Fruit fly (Drosophila melanogaster) whole organism, embryonic: ENCODE data around the gene CG10562.

Experiments used
- CG10979 ChIP-seq: fragments of 200-800 bp; sonication (Bioruptor generic); optimal IDR thresholded peaks from 2 replicates; lab custom pipeline; 2018; ENCODE audit warnings: missing biosample characterization, mild to moderate bottlenecking, missing genetic modification characterization, moderate library complexity
- CG11398 ChIP-seq: fragments of 200-800 bp; sonication (Bioruptor generic); optimal IDR thresholded peaks from 2 replicates; lab custom pipeline; 2016; ENCODE audit warnings: missing biosample characterization, missing genetic modification characterization
- CG12155 ChIP-seq: fragments of 200-800 bp; sonication (Bioruptor generic); optimal IDR thresholded peaks from 3 replicates; lab custom pipeline; 2016; ENCODE audit warnings: missing biosample characterization, missing genetic modification characterization
- CG12391 ChIP-seq: fragments of 200-800 bp; sonication (Bioruptor generic); optimal IDR thresholded peaks from 3 replicates; lab custom pipeline; 2018; ENCODE audit warnings: missing biosample characterization, mild to moderate bottlenecking, missing genetic modification characterization, moderate library complexity
- CG12659 ChIP-seq: fragments of 200-800 bp; sonication (Bioruptor generic); optimal IDR thresholded peaks from 3 replicates; lab custom pipeline; 2017; ENCODE audit warnings: mild to moderate bottlenecking, missing biosample characterization, missing genetic modification reagents, missing genetic modification characterization
- CG13287 ChIP-seq: fragments of 200-800 bp; sonication (Bioruptor generic); IDR thresholded peaks from 2 replicates; pipeline ENCODE4 v1.3.6; 2022; ENCODE audit warnings: missing biosample characterization, missing genetic modification characterization; ENCODE audit not compliant: partially characterized antibody
- CG13296 ChIP-seq: fragments of 200-800 bp; sonication (Bioruptor generic); optimal IDR thresholded peaks from 3 replicates; lab custom pipeline; 2018; ENCODE audit warnings: missing biosample characterization, mild to moderate bottlenecking, missing genetic modification characterization
- CG14710 ChIP-seq: fragments of 200-800 bp; sonication (Bioruptor generic); optimal IDR thresholded peaks from 3 replicates; lab custom pipeline; 2019; ENCODE audit warnings: missing biosample characterization, mild to moderate bottlenecking, missing genetic modification characterization, moderate library complexity
- CG1603 ChIP-seq: fragments of 200-800 bp; sonication (Bioruptor generic); optimal IDR thresholded peaks from 2 replicates; lab custom pipeline; 2019; ENCODE audit warnings: missing biosample characterization, mild to moderate bottlenecking, missing genetic modification characterization, moderate library complexity
- CG1792 ChIP-seq: fragments of 200-800 bp; sonication (Bioruptor generic); optimal IDR thresholded peaks from 2 replicates; lab custom pipeline; 2016; ENCODE audit warnings: missing biosample characterization, missing genetic modification characterization
- CG2120 ChIP-seq: fragments of 200-800 bp; sonication (Bioruptor generic); optimal IDR thresholded peaks from 3 replicates; lab custom pipeline; 2016; ENCODE audit warnings: missing biosample characterization, missing genetic modification characterization
- CG3407 ChIP-seq: fragments of 200-800 bp; sonication (Bioruptor generic); optimal IDR thresholded peaks from 2 replicates; lab custom pipeline; 2018; ENCODE audit warnings: missing biosample characterization, mild to moderate bottlenecking, missing genetic modification characterization
- CG34224 ChIP-seq: fragments of 200-800 bp; sonication (Bioruptor generic); IDR thresholded peaks from 3 replicates; pipeline ENCODE4 v1.3.6; 2022; ENCODE audit warnings: missing biosample characterization, missing genetic modification characterization; ENCODE audit not compliant: partially characterized antibody
- CG3838 ChIP-seq: fragments of 200-800 bp; sonication (Bioruptor generic); optimal IDR thresholded peaks from 3 replicates; lab custom pipeline; 2016; ENCODE audit warnings: missing biosample characterization, missing genetic modification characterization
- CG4404 ChIP-seq: fragments of 200-800 bp; sonication (Bioruptor generic); IDR thresholded peaks from 2 replicates; pipeline ENCODE4 v1.3.6; 2022; ENCODE audit warnings: missing biosample characterization, missing genetic modification characterization
- CG4707 ChIP-seq: fragments of 200-800 bp; sonication (Bioruptor generic); optimal IDR thresholded peaks from 2 replicates; lab custom pipeline; 2018; ENCODE audit warnings: missing biosample characterization, mild to moderate bottlenecking, missing genetic modification characterization, moderate library complexity
- CG6272 ChIP-seq: fragments of 200-800 bp; sonication (Bioruptor generic); IDR thresholded peaks from 2 replicates; pipeline ENCODE4 v1.3.6; 2022; ENCODE audit warnings: missing biosample characterization, missing genetic modification characterization
- CG8478 ChIP-seq: fragments of >200 bp; optimal IDR thresholded peaks from 2 replicates; lab custom pipeline; 2018
- CG9727 ChIP-seq: fragments of 200-800 bp; sonication (Bioruptor generic); optimal IDR thresholded peaks from 3 replicates; lab custom pipeline; 2017; ENCODE audit warnings: missing biosample characterization, mild to moderate bottlenecking, missing genetic modification characterization
- Camta ChIP-seq: fragments of 200-800 bp; sonication (Bioruptor generic); optimal IDR thresholded peaks from 2 replicates; lab custom pipeline; 2016; ENCODE audit warnings: missing biosample characterization, missing genetic modification characterization
- Dad ChIP-seq: fragments of 200-800 bp; sonication (Bioruptor generic); optimal IDR thresholded peaks from 3 replicates; lab custom pipeline; 2016; ENCODE audit warnings: missing biosample characterization, missing genetic modification characterization
- Dip3 ChIP-seq: fragments of 200-800 bp; sonication (Bioruptor generic); optimal IDR thresholded peaks from 3 replicates; lab custom pipeline; 2016; ENCODE audit warnings: missing biosample characterization, missing genetic modification characterization
- E2f2 ChIP-seq: fragments of 200-800 bp; sonication (Bioruptor generic); IDR thresholded peaks from 2 replicates; pipeline ENCODE4 v1.3.6; 2022; ENCODE audit warnings: missing biosample characterization, missing genetic modification characterization
- Ets65A ChIP-seq: fragments of 200-800 bp; sonication (Bioruptor generic); peaks from one replicate; lab custom pipeline; 2016; ENCODE audit warnings: missing biosample characterization, missing genetic modification characterization
- Hr3 ChIP-seq: fragments of 200-800 bp; sonication (Bioruptor generic); optimal IDR thresholded peaks from 3 replicates; lab custom pipeline; 2016; ENCODE audit warnings: missing biosample characterization, missing genetic modification characterization
- Hr78 ChIP-seq, 2 experiments: fragments of 200-800 bp in 1 of 2; fragments of >200 bp in 1 of 2; sonication (Bioruptor generic) in 1 of 2; optimal IDR thresholded peaks; 2 replicates each; lab custom pipeline; 2017 to 2019; ENCODE audit warnings: missing biosample characterization in 2 of 2, missing genetic modification characterization in 2 of 2, mild to moderate bottlenecking in 1 of 2, moderate library complexity in 1 of 2
- Lpt ChIP-seq: fragments of >200 bp; optimal IDR thresholded peaks from 2 replicates; lab custom pipeline; 2018; ENCODE audit warnings: missing biosample characterization, missing genetic modification characterization
- Mrtf ChIP-seq: fragments of 200-800 bp; sonication (Bioruptor generic); IDR thresholded peaks from 3 replicates; pipeline ENCODE4 v1.3.6; 2022; ENCODE audit warnings: missing biosample characterization, missing genetic modification characterization
- TFAM ChIP-seq: fragments of 200-800 bp; sonication (Bioruptor generic); optimal IDR thresholded peaks from 2 replicates; lab custom pipeline; 2017; ENCODE audit warnings: missing biosample characterization, missing genetic modification characterization, inconsistent platforms
- Xbp1 ChIP-seq: fragments of 200-800 bp; sonication (Bioruptor generic); optimal IDR thresholded peaks from 3 replicates; lab custom pipeline; 2016; ENCODE audit warnings: missing biosample characterization, mild to moderate bottlenecking, missing genetic modification characterization
- chm ChIP-seq: fragments of 200-800 bp; sonication (Bioruptor generic); IDR thresholded peaks from 2 replicates; pipeline ENCODE4 v1.3.6; 2022; ENCODE audit warnings: missing biosample characterization, missing genetic modification characterization
- ci ChIP-seq: fragments of 200-800 bp; sonication (Bioruptor generic); IDR thresholded peaks from 3 replicates; pipeline ENCODE4 v1.3.6; 2022; ENCODE audit warnings: missing biosample characterization, missing genetic modification characterization
- cwo ChIP-seq: fragments of 200-800 bp; sonication (Bioruptor generic); optimal IDR thresholded peaks from 3 replicates; lab custom pipeline; 2017; ENCODE audit warnings: missing biosample characterization, missing genetic modification characterization, mild to moderate bottlenecking, moderate library complexity, missing genetic modification reagents
- dimm ChIP-seq: fragments of 200-800 bp; sonication (Bioruptor generic); IDR thresholded peaks from 2 replicates; pipeline ENCODE4 v1.3.6; 2022; ENCODE audit warnings: missing biosample characterization, missing genetic modification characterization
- disco-r ChIP-seq: fragments of 200-800 bp; sonication (Bioruptor generic); optimal IDR thresholded peaks from 2 replicates; lab custom pipeline; 2016; ENCODE audit warnings: missing biosample characterization, missing genetic modification characterization
- exex ChIP-seq: fragments of 200-800 bp; sonication (Bioruptor generic); optimal IDR thresholded peaks from 4 replicates; lab custom pipeline; 2018; ENCODE audit warnings: missing biosample characterization, mild to moderate bottlenecking, missing genetic modification characterization, moderate library complexity
- fd102C ChIP-seq: fragments of 200-800 bp; sonication (Bioruptor generic); optimal IDR thresholded peaks from 2 replicates; lab custom pipeline; 2018; ENCODE audit warnings: missing biosample characterization, mild to moderate bottlenecking, missing genetic modification characterization, moderate library complexity
- gce ChIP-seq: fragments of 200-800 bp; sonication (Bioruptor generic); IDR thresholded peaks from 3 replicates; pipeline ENCODE4 v1.3.6; 2022; ENCODE audit warnings: missing biosample characterization, missing genetic modification characterization
- klu ChIP-seq: fragments of 200-800 bp; sonication (Bioruptor generic); IDR thresholded peaks from 2 replicates; pipeline ENCODE4 v1.3.6; 2022; ENCODE audit warnings: missing biosample characterization, missing genetic modification characterization
- mirr ChIP-seq: fragments of 200-800 bp; sonication (Bioruptor generic); optimal IDR thresholded peaks from 3 replicates; lab custom pipeline; 2018; ENCODE audit warnings: missing biosample characterization, mild to moderate bottlenecking, missing genetic modification characterization
- onecut ChIP-seq: fragments of 200-800 bp; sonication (Bioruptor generic); IDR thresholded peaks from 2 replicates; pipeline ENCODE4 v1.3.6; 2022; ENCODE audit warnings: missing biosample characterization, missing genetic modification characterization
- pita ChIP-seq: fragments of 200-800 bp; sonication (Bioruptor generic); optimal IDR thresholded peaks from 2 replicates; lab custom pipeline; 2017; ENCODE audit warnings: missing biosample characterization, mild to moderate bottlenecking, missing genetic modification characterization
- sisA ChIP-seq: fragments of 200-800 bp; sonication (Bioruptor generic); IDR thresholded peaks from 2 replicates; pipeline ENCODE4 v1.3.6; 2022; ENCODE audit warnings: missing biosample characterization, missing genetic modification characterization
- so ChIP-seq: fragments of 200-800 bp; sonication (Bioruptor generic); IDR thresholded peaks from 3 replicates; pipeline ENCODE4 v1.3.6; 2022; ENCODE audit warnings: missing biosample characterization, missing genetic modification characterization
- stc ChIP-seq: fragments of 200-800 bp; sonication (Bioruptor generic); IDR thresholded peaks from 2 replicates; pipeline ENCODE4 v1.3.6; 2022; ENCODE audit warnings: missing biosample characterization, missing genetic modification characterization
- unpg ChIP-seq: fragments of 200-800 bp; sonication (Bioruptor generic); optimal IDR thresholded peaks from 3 replicates; lab custom pipeline; 2018; ENCODE audit warnings: missing biosample characterization, mild to moderate bottlenecking, missing genetic modification characterization, moderate library complexity
- vnd ChIP-seq: fragments of 200-800 bp; sonication (Bioruptor generic); IDR thresholded peaks from 3 replicates; pipeline ENCODE4 v1.3.6; 2022; ENCODE audit warnings: missing biosample characterization, missing genetic modification characterization; ENCODE audit not compliant: partially characterized antibody

CG10562 gene

DNA sequence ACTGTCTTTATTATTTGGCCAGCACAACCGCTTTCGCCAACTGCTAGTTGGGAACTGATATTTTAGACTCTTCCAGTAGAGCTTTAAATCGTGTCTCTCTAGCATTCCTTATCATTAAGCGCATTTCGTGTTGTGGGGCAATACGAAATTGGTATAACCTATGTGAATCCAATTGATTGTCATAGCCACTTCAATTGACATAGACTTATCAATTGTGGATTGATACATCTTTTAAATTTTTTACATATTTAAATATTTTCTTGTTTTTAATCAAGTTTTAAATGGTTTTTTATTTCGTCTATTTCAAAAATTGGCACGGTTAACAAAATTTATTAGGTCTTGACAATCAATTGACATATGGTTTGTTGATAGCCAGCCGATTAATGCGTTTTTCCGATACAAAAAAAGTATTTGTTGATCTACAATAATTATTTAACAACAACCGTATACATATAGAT is 23.0 kb downstream of the CG10562 start, which contains the start of gene CG31288:
Gene CG31288 (minus strand): TSS at position 51 of the 458 bp plus-strand sequence.
- no peak for TF ChIP-seq mirr (GFP tag; lab: Kevin White, UChicago)
- no peak for TF ChIP-seq chm (GFP tag; lab: Robert Waterston, UW)
- peak; percentile 46 for TF ChIP-seq exex (tag; lab: Kevin White, UChicago)
- no peak for TF ChIP-seq CG34224
- no peak for TF ChIP-seq dimm
- TF ChIP-seq CG6272 = no peak
- no peak for TF ChIP-seq Hr3 (GFP tag; lab: Kevin White, UChicago)
- TF ChIP-seq Camta (GFP tag; lab: Kevin White, UChicago) = no peak
- no peak for TF ChIP-seq CG1792 (GFP tag; lab: Kevin White, UChicago)

DNA sequence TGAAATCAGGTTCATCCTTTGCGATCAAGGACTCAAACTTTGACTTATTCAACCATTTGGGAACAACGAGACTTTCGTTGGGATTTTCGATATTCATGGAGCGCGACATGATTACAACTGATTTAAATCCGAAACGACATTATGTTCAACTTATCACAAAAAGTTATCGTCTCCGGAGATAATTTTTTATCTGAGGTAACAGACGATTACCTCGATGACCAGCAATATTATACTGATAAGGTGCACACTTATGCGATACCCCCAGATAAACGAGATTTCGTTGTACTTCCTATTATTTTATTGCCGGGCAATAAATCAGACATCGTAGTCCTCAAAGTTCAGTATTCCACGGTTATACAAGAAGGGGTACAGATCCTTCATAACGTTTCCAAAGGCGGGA is 24.9 kb downstream of the CG10562 start, which contains the start of gene CG31097:
Gene CG31097 (minus strand): TSS at position 101 of the 400 bp plus-strand sequence.
- no peak for TF ChIP-seq Dad (GFP tag; lab: Kevin White, UChicago)
- TF ChIP-seq exex (tag; lab: Kevin White, UChicago) = peak; percentile 4
- TF ChIP-seq, all 482 proteins: peak for 1

DNA sequence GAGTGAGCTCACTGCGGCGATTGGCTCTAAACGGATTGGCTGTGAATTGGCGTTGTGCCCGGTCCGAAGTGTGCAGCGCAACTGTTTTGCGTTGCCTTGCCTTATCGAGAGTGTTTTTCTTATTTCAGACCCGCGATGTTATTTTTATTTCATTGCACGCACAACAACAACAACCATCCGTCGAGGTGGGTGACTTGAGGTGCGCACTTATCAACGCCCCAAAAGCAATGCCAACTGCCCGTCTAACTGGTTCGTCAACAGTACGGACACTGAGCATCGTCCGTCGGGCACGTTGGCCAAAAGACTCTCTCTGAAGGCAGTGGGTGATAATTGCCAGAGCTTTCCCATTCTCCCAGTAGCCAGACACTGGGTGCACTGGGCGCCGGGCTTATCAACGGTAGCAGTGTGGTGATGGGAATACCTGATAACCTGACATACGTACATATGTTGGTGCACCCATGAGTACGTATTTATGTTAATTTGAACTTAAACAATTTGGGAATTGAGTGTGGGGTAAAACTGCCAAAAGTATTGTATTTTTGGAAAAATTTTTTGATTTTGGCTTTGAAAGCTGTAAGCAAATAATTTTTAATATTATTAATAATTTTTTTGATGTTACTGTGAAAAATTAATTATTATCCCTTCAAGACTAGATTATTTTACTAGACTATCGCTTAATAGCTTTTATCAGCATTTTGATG is 27.1 kb downstream of the CG10562 start, which contains the start of gene CG31102:
Gene CG31102 (minus strand): TSS at position 275 of the 701 bp plus-strand sequence.
- no peak for TF ChIP-seq CG3838 (GFP tag; lab: Kevin White, UChicago)
- no peak for TF ChIP-seq CG13296 (GFP tag; lab: Kevin White, UChicago)
- no peak for TF ChIP-seq TFAM (GFP tag; lab: Kevin White, UChicago)
- TF ChIP-seq CG4404 (GFP tag; lab: Robert Waterston, UW) = no peak
- TF ChIP-seq CG4707 = no peak
- no peak for TF ChIP-seq CG14710
- peak; percentile 58 for TF ChIP-seq Ets65A (GFP tag; lab: Kevin White, UChicago)
- no peak for TF ChIP-seq so (GFP tag; lab: Robert Waterston, UW)
- TF ChIP-seq unpg = no peak
- no peak for TF ChIP-seq Dip3 (GFP tag; lab: Kevin White, UChicago)
- TF ChIP-seq gce (GFP tag; lab: Robert Waterston, UW) = no peak
- TF ChIP-seq stc (GFP tag; lab: Robert Waterston, UW) = no peak
- TF ChIP-seq onecut (GFP tag; lab: Robert Waterston, UW) = no peak
- TF ChIP-seq CG1792 (GFP tag; lab: Kevin White, UChicago) = no peak
- no peak for TF ChIP-seq fd102C (GFP tag; lab: Kevin White, UChicago)
- no peak for TF ChIP-seq disco-r (GFP tag; lab: Kevin White, UChicago)
- TF ChIP-seq pita (GFP tag; lab: Kevin White, UChicago) = no peak
- TF ChIP-seq CG13287 (GFP tag; lab: Robert Waterston, UW) = no peak; the same call in 1 of the 2 replicates
- no peak for TF ChIP-seq CG3407 (GFP tag; lab: Kevin White, UChicago)
- no peak for TF ChIP-seq E2f2 (GFP tag; lab: Robert Waterston, UW)
- no peak for TF ChIP-seq CG1603 (tag; lab: Kevin White, UChicago)
- TF ChIP-seq cwo (GFP tag; lab: Kevin White, UChicago) = no peak
- TF ChIP-seq vnd (GFP tag; lab: Robert Waterston, UW) = no peak
- TF ChIP-seq CG2120 = no peak
- no peak for TF ChIP-seq Hr78 (GFP tag; optimal IDR thresholded peaks at IDR 0.05; lab: Kevin White, UChicago)
- TF ChIP-seq CG10979 (tag; lab: Kevin White, UChicago) = no peak
- TF ChIP-seq CG11398 (GFP tag; lab: Kevin White, UChicago) = no peak
- no peak for TF ChIP-seq CG12659 (GFP tag; lab: Kevin White, UChicago)
- TF ChIP-seq CG12391 (tag; lab: Kevin White, UChicago) = no peak
- TF ChIP-seq Lpt (GFP tag; lab: Kevin White, UChicago) = no peak
- 0 out of 3 replicates have a peak, but pooled peaks have one; percentile 39 for TF ChIP-seq ci
- no peak for TF ChIP-seq CG8478 (lab: Kevin White, UChicago)
- no peak for TF ChIP-seq CG12155 (GFP tag; lab: Kevin White, UChicago)
- TF ChIP-seq Xbp1 (GFP tag; lab: Kevin White, UChicago) = no peak
- no peak for TF ChIP-seq CG9727 (GFP tag; lab: Kevin White, UChicago)
- TF ChIP-seq Mrtf (GFP tag; lab: Robert Waterston, UW) = no peak
- TF ChIP-seq klu (GFP tag; lab: Robert Waterston, UW) = no peak
- TF ChIP-seq sisA = no peak
